Worm (Caenorhabditis elegans): Measurements from ENCODE around the gene F09E5.12.

The F09E5.12 gene

DNA sequence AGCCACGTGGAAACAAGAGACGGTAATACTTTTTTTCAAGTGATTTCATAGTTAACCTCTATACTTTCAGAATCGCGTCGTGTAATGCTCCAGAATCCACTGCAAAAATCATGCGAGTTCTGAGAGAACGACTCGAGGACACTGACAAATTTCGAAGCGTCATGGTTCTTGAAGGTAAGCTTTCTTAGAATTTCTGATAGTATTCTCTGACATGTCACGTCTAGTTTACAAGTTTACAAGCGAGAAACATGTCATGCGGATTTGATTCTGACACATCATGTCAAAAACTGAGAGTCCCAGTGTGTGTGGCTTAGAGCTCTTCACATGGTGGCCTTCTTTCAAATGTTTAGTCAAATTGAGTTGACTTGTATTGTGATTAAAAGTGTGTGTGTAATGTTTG, 35.9 kb downstream of the F09E5.12 start:
- TF ChIP-seq nhr-10 (tag; optimal IDR thresholded peaks at IDR 0.05) (no peak), hlh-30 (tag; optimal IDR thresholded peaks at IDR 0.05; ENCODE audit: insufficient read depth) (peak; percentile 19), unc-62 (GFP tag; optimal IDR thresholded peaks at IDR 0.05 in 1 of 2) (peak in 1 of 2 experiments; percentile 89), unc-62 (tag; optimal IDR thresholded peaks at IDR 0.05) (no peak), dmd-8 (GFP tag; IDR thresholded peaks at IDR 0.05) (no peak)

- TF ChIP-seq hlh-11 (tag; optimal IDR thresholded peaks at IDR 0.05) (peak; percentile 21), hlh-30 (tag; optimal IDR thresholded peaks at IDR 0.05; ENCODE audit: insufficient read depth) (no peak), attf-4 (tag; optimal IDR thresholded peaks at IDR 0.05) (no peak), cey-2 (tag; optimal IDR thresholded peaks at IDR 0.05; ENCODE audit: borderline replicate concordance, insufficient read depth) (peak; percentile 6), T20F7.1 (GFP tag; optimal IDR thresholded peaks at IDR 0.05) (peak; percentile 27), dve-1 (tag; optimal IDR thresholded peaks at IDR 0.05; ENCODE audit: insufficient read depth) (peak; percentile 32), aha-1 (tag) (peak; percentile 44), lsy-2 (tag; optimal IDR thresholded peaks at IDR 0.05) (peak in 1 of 2 experiments; percentile 34), dmd-9 (GFP tag; IDR thresholded peaks at IDR 0.05) (no peak), nhr-28 (tag; optimal IDR thresholded peaks at IDR 0.05) (peak; percentile 11), daf-16 (GFP tag; optimal IDR thresholded peaks at IDR 0.05) (no peak), daf-16 (tag; optimal IDR thresholded peaks at IDR 0.05) (peak; percentile 78), snpc-1.2 (GFP tag; IDR thresholded peaks at IDR 0.05) (no peak), zfp-2 (tag; optimal IDR thresholded peaks at IDR 0.05) (no peak), pqm-1 (tag; optimal IDR thresholded peaks at IDR 0.05) (peak; percentile 30), rbr-2 (tag; optimal IDR thresholded peaks at IDR 0.05) (peak; percentile 31)
Measured at ce11 chrII:5333729-5334255, 36.7 kb downstream of the F09E5.12 start.

- TF ChIP-seq nhr-76 (tag; optimal IDR thresholded peaks at IDR 0.05) (no peak), Y75B8A.6 (GFP tag; IDR thresholded peaks at IDR 0.05) (no peak), hlh-11 (tag; optimal IDR thresholded peaks at IDR 0.05) (peak; percentile 2), dve-1 (tag; optimal IDR thresholded peaks at IDR 0.05; ENCODE audit: insufficient read depth) (peak; percentile 21), D1046.2 (GFP tag; IDR thresholded peaks at IDR 0.05) (no peak), lin-39 (tag; optimal IDR thresholded peaks at IDR 0.05) (no peak), nhr-6 (tag; optimal IDR thresholded peaks at IDR 0.05) (peak; percentile 62), fos-1 (tag; optimal IDR thresholded peaks at IDR 0.05) (peak; percentile 44), aly-2 (tag; optimal IDR thresholded peaks at IDR 0.05) (no peak), mdl-1 (tag; optimal IDR thresholded peaks at IDR 0.05) (peak; percentile 35 to 37), dmd-8 (GFP tag; IDR thresholded peaks at IDR 0.05) (no peak), saeg-2 (GFP tag; IDR thresholded peaks at IDR 0.05) (no peak), pha-4 (GFP tag; IDR thresholded peaks at IDR 0.05) (no peak), pha-4 (tag; optimal IDR thresholded peaks at IDR 0.05) (peak; percentile 5), spr-1 (tag; optimal IDR thresholded peaks at IDR 0.05) (no peak), T26A8.4 (GFP tag; IDR thresholded peaks at IDR 0.05) (no peak), jun-1 (tag; optimal IDR thresholded peaks at IDR 0.05) (no peak), pqm-1 (tag; optimal IDR thresholded peaks at IDR 0.05) (peak; percentile 76), hif-1 (tag; optimal IDR thresholded peaks at IDR 0.05) (peak in 1 of 2 experiments; percentile 9), F10B5.3 (tag; optimal IDR thresholded peaks at IDR 0.05) (no peak), F44E2.7 (GFP tag; IDR thresholded peaks at IDR 0.05) (no peak), R02D3.7 (tag; optimal IDR thresholded peaks at IDR 0.05) (no peak), nhr-41 (GFP tag; IDR thresholded peaks at IDR 0.05) (no peak), duxl-1 (tag; optimal IDR thresholded peaks at IDR 0.05; ENCODE audit: poor library complexity) (peak; percentile 7), unc-62 (GFP tag; optimal IDR thresholded peaks at IDR 0.05 in 1 of 2) (peak in 1 of 2 experiments; percentile 96), unc-62 (tag; optimal IDR thresholded peaks at IDR 0.05) (no peak), hlh-30 (tag; optimal IDR thresholded peaks at IDR 0.05; ENCODE audit: insufficient read depth) (peak; percentile 38), skn-1 (tag; optimal IDR thresholded peaks at IDR 0.05) (no peak), madf-5 (GFP tag; IDR thresholded peaks at IDR 0.05) (no peak), php-3 (GFP tag; IDR thresholded peaks at IDR 0.05) (no peak), lin-38 (GFP tag; IDR thresholded peaks at IDR 0.05) (no peak), nhr-11 (tag; optimal IDR thresholded peaks at IDR 0.05) (no peak), ces-1 (GFP tag; optimal IDR thresholded peaks at IDR 0.05) (no peak)
Measured at ce11 chrII:5332345-5333124, 38.0 kb downstream of the F09E5.12 start.
